Worm (Caenorhabditis elegans) whole organism, mixed stage, embryonic: ENCODE measurements around the gene kel-1.
A peak's percentile ranks its signal among the peaks of the same experiment; 100 is the strongest.

Experiments
- M03D4.4 ChIP-seq: sonication (generic microtip); optimal IDR thresholded peaks from 2 replicates; lab custom pipeline; 2017; ENCODE audit warnings: mild to moderate bottlenecking, missing genetic modification characterization, missing compliant biosample characterization
- bed-3 ChIP-seq: fragments of 200-800 bp; sonication (Bioruptor generic); optimal IDR thresholded peaks from 3 replicates; lab custom pipeline; 2018; ENCODE audit warnings: mild to moderate bottlenecking, missing genetic modification characterization, moderate library complexity, missing compliant biosample characterization
- blmp-1 ChIP-seq: fragments of 150-350 bp; optimal IDR thresholded peaks from 2 replicates; lab custom pipeline; 2014; ENCODE audit warnings: missing biosample characterization, missing genetic modification characterization
- ceh-43 ChIP-seq: fragments of 200-800 bp; sonication (Bioruptor generic); optimal IDR thresholded peaks from 2 replicates; lab custom pipeline; 2018; ENCODE audit warnings: mild to moderate bottlenecking, missing genetic modification characterization, moderate library complexity, missing compliant biosample characterization
- ceh-83 ChIP-seq: fragments of 200-800 bp; sonication (Bioruptor generic); optimal IDR thresholded peaks from 2 replicates; lab custom pipeline; 2018; ENCODE audit warnings: mild to moderate bottlenecking, missing genetic modification characterization, missing compliant biosample characterization
- cnd-1 ChIP-seq: fragments of 200-800 bp; sonication (Bioruptor generic); optimal IDR thresholded peaks from 2 replicates; lab custom pipeline; 2018; ENCODE audit warnings: mild to moderate bottlenecking, missing genetic modification characterization, missing compliant biosample characterization
- drap-1 ChIP-seq: fragments of 200-800 bp; sonication (Bioruptor generic); optimal IDR thresholded peaks from 3 replicates; lab custom pipeline; 2018; ENCODE audit warnings: mild to moderate bottlenecking, missing genetic modification characterization, missing compliant biosample characterization
- elt-1 ChIP-seq: sonication (generic microtip); optimal IDR thresholded peaks from 2 replicates; lab custom pipeline; 2017; ENCODE audit warnings: missing genetic modification characterization, mild to moderate bottlenecking, missing compliant biosample characterization, antibody characterized with exemption, moderate library complexity, borderline replicate concordance; ENCODE audit not compliant: insufficient read depth
- elt-3 ChIP-seq: fragments of 150-350 bp; optimal IDR thresholded peaks from 2 replicates; lab custom pipeline; 2014; ENCODE audit warnings: missing biosample characterization, missing genetic modification characterization
- ham-2 ChIP-seq: fragments of 200-800 bp; sonication (Bioruptor generic); optimal IDR thresholded peaks from 2 replicates; lab custom pipeline; 2018; ENCODE audit warnings: mild to moderate bottlenecking, missing genetic modification characterization, missing compliant biosample characterization
- hlh-1 ChIP-seq: fragments of 150-350 bp; optimal IDR thresholded peaks from 2 replicates; lab custom pipeline; 2014; ENCODE audit warnings: missing biosample characterization, missing genetic modification reagents, missing genetic modification characterization
- lin-13 ChIP-seq: fragments of 150-350 bp; optimal IDR thresholded peaks from 2 replicates; lab custom pipeline; 2014; ENCODE audit warnings: missing biosample characterization, missing genetic modification characterization
- mep-1 ChIP-seq: fragments of 150-350 bp; optimal IDR thresholded peaks from 2 replicates; lab custom pipeline; 2017; ENCODE audit warnings: missing biosample characterization, missing genetic modification reagents, missing genetic modification characterization, inconsistent platforms
- mls-2 ChIP-seq: sonication (generic microtip); optimal IDR thresholded peaks from 2 replicates; lab custom pipeline; 2016; ENCODE audit warnings: mild to moderate bottlenecking, missing genetic modification characterization, moderate library complexity, missing compliant biosample characterization
- nhr-2 ChIP-seq: fragments of 150-350 bp; optimal IDR thresholded peaks from 2 replicates; lab custom pipeline; 2014; ENCODE audit warnings: missing biosample characterization, missing genetic modification characterization
- nhr-28 ChIP-seq: fragments of 150-350 bp; optimal IDR thresholded peaks from 2 replicates; lab custom pipeline; 2014; ENCODE audit warnings: missing biosample characterization, missing genetic modification characterization
- pha-4 ChIP-seq: fragments of 150-350 bp; optimal IDR thresholded peaks from 2 replicates; lab custom pipeline; 2018; ENCODE audit warnings: missing biosample characterization, missing genetic modification reagents, missing genetic modification characterization
- sem-2 ChIP-seq: fragments of 200-800 bp; sonication (Bioruptor generic); optimal IDR thresholded peaks from 2 replicates; lab custom pipeline; 2018; ENCODE audit warnings: mild to moderate bottlenecking, missing genetic modification characterization, missing compliant biosample characterization
- snpc-4 ChIP-seq: fragments of 150-350 bp; optimal IDR thresholded peaks from 2 replicates; lab custom pipeline; 2014; ENCODE audit warnings: missing biosample characterization, missing genetic modification characterization
- sptf-1 ChIP-seq: sonication (generic microtip); optimal IDR thresholded peaks from 2 replicates; lab custom pipeline; 2017; ENCODE audit warnings: mild to moderate bottlenecking, missing genetic modification characterization, moderate library complexity, missing compliant biosample characterization
- tbx-8 ChIP-seq: fragments of 200-800 bp; sonication (Bioruptor generic); optimal IDR thresholded peaks from 2 replicates; lab custom pipeline; 2018; ENCODE audit warnings: mild to moderate bottlenecking, missing genetic modification characterization, moderate library complexity, missing compliant biosample characterization
- unc-120 ChIP-seq: sonication (generic microtip); optimal IDR thresholded peaks from 2 replicates; lab custom pipeline; 2017; ENCODE audit warnings: missing genetic modification characterization, missing compliant biosample characterization; ENCODE audit not compliant: poor library complexity, severe bottlenecking
- unc-39 ChIP-seq: fragments of 150-350 bp; optimal IDR thresholded peaks from 2 replicates; lab custom pipeline; 2014; ENCODE audit warnings: missing biosample characterization, missing genetic modification characterization
- unc-62 ChIP-seq: fragments of 150-350 bp; optimal IDR thresholded peaks from 2 replicates; lab custom pipeline; 2014; ENCODE audit warnings: missing biosample characterization, missing genetic modification reagents, missing genetic modification characterization
- zip-8 ChIP-seq: fragments of 150-350 bp; optimal IDR thresholded peaks from 2 replicates; lab custom pipeline; 2014; ENCODE audit warnings: missing biosample characterization, missing genetic modification characterization
- ztf-11 ChIP-seq: fragments of 150-350 bp; optimal IDR thresholded peaks from 2 replicates; lab custom pipeline; 2014; ENCODE audit warnings: missing biosample characterization, missing genetic modification characterization

kel-1 gene

DNA sequence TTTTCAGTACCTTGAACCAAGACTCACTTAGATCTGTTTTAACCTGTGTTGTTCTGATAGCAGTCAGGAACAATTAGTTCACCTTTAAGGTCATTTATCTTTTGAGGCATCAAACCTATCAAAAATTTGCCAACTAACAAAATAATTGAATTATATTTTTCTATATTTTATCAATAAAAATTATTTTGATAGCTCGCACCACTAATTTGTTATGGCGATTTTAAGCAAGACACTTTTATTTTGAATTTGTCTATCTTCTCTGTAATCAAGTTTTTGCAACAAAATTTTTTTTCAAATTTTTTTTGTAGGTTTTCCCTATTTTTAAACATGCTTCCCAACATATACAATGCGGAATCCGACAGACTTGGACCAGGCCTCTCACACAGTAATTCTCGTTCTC, at the start of gene kel-1:
kel-1 (plus strand) TSS at position 301 of the 400 bp plus-strand sequence.
- no peak for TF ChIP-seq tbx-8 (GFP tag; lab: Kevin White, UChicago)
- TF ChIP-seq M03D4.4 (tag; lab: Kevin White, UChicago): no peak
- TF ChIP-seq elt-1 (tag; lab: Kevin White, UChicago): no peak
- TF ChIP-seq snpc-4 (tag; lab: Kevin White, UChicago): no peak
- TF ChIP-seq unc-120 (tag; lab: Kevin White, UChicago): no peak
- TF ChIP-seq mep-1: no peak

ce11 chrII:11642025-11642424, 46.7 kb upstream of the kel-1 start:
- peak; percentile 16 for TF ChIP-seq ham-2 (GFP tag; lab: Kevin White, UChicago)
- no peak for TF ChIP-seq M03D4.4 (tag; lab: Kevin White, UChicago)

ce11 chrII:11642736-11643135, 46.0 kb upstream of the kel-1 start:
- no peak for TF ChIP-seq bed-3
- no peak for TF ChIP-seq unc-62
- no peak for TF ChIP-seq elt-3 (tag; lab: Kevin White, UChicago)
- TF ChIP-seq snpc-4 (tag; lab: Kevin White, UChicago): no peak
- TF ChIP-seq mep-1: no peak
- no peak for TF ChIP-seq sem-2 (GFP tag; lab: Kevin White, UChicago)
- TF ChIP-seq nhr-28 (tag; lab: Kevin White, UChicago): no peak
- TF ChIP-seq ceh-83 (GFP tag; lab: Kevin White, UChicago): no peak
- TF ChIP-seq elt-1 (tag; lab: Kevin White, UChicago): no peak
- TF ChIP-seq drap-1 (GFP tag; lab: Kevin White, UChicago): no peak

DNA sequence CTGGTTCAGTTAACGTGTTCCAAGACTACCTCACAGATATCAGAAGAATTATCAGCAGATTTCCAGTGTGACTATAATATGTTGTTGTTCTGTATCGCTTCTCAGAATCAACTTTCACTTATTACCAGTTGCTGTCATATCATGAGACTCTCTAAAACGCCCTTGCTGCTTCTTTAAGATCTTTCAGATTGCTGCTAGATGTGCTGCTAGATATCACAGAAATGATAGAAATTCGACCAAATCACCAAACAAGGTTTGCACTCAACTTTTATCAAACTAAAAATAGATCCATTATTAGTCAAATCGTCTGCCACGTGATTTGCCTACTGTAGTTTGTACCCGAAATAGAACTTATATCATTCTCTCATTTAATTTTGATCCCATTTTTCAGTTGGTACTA, 44.2 kb upstream of the kel-1 start:
- TF ChIP-seq sptf-1 (tag; lab: Kevin White, UChicago) (no peak), pha-4 (no peak), zip-8 (tag; lab: Kevin White, UChicago) (no peak), unc-39 (tag; lab: Kevin White, UChicago) (no peak), ham-2 (GFP tag; lab: Kevin White, UChicago) (no peak), blmp-1 (no peak), sem-2 (GFP tag; lab: Kevin White, UChicago) (no peak), hlh-1 (tag; lab: Kevin White, UChicago) (no peak), mep-1 (no peak), drap-1 (GFP tag; lab: Kevin White, UChicago) (no peak), lin-13 (tag; lab: Kevin White, UChicago) (no peak), ceh-83 (GFP tag; lab: Kevin White, UChicago) (no peak), elt-3 (tag; lab: Kevin White, UChicago) (no peak), tbx-8 (GFP tag; lab: Kevin White, UChicago) (no peak), cnd-1 (no peak), nhr-2 (tag; lab: Kevin White, UChicago) (no peak), mls-2 (tag; lab: Kevin White, UChicago) (no peak)

- TF ChIP-seq M03D4.4 (tag; lab: Kevin White, UChicago): no peak
- TF ChIP-seq ceh-43 (GFP tag; lab: Kevin White, UChicago): no peak
Measured at ce11 chrII:11645383-11645782, 43.4 kb upstream of the kel-1 start.

ce11 chrII:11646276-11646797, 42.4 kb upstream of the kel-1 start, which contains the start of gene ghi-1:
Gene ghi-1 (plus strand): TSS chrII:11646747.
- TF ChIP-seq pha-4: no peak
- no peak for TF ChIP-seq M03D4.4 (tag; lab: Kevin White, UChicago)
- no peak for TF ChIP-seq nhr-2 (tag; lab: Kevin White, UChicago)
- TF ChIP-seq blmp-1: no peak
- TF ChIP-seq snpc-4 (tag; lab: Kevin White, UChicago): no peak
- TF ChIP-seq unc-39 (tag; lab: Kevin White, UChicago): no peak
- TF ChIP-seq unc-120 (tag; lab: Kevin White, UChicago): no peak
- TF ChIP-seq tbx-8 (GFP tag; lab: Kevin White, UChicago): no peak
- no peak for TF ChIP-seq nhr-28 (tag; lab: Kevin White, UChicago)
- TF ChIP-seq ztf-11 (tag; lab: Kevin White, UChicago): no peak
- TF ChIP-seq elt-3 (tag; lab: Kevin White, UChicago): no peak
- TF ChIP-seq unc-62: no peak
- TF ChIP-seq lin-13 (tag; lab: Kevin White, UChicago): no peak
- TF ChIP-seq ham-2 (GFP tag; lab: Kevin White, UChicago): no peak
- no peak for TF ChIP-seq sem-2 (GFP tag; lab: Kevin White, UChicago)
